Fruit fly (Drosophila melanogaster): ENCODE data around the gene CG15347.

- TF ChIP-seq CG32264 (GFP tag; optimal IDR thresholded peaks at IDR 0.05) (no peak), woc (GFP tag; optimal IDR thresholded peaks at IDR 0.05) (peak; percentile 26), brk (GFP tag; optimal IDR thresholded peaks at IDR 0.05) (peak; percentile 4)
These were observed 5.6 kb downstream of the CG15347 start, which contains the start of gene org-1 for dm6 chrX:8455019-8455555.

Measured in whole organism, wandering third instar larva.